Fruit fly (Drosophila melanogaster): ENCODE results near the gene crb.
A peak's percentile ranks its signal among the peaks of the same experiment; 100 is the strongest.

The crb gene

dm6 chr3R:24259278-24260040 is 35.4 kb upstream of the crb start (continued):
- peak; percentile 89 for TF ChIP-seq fd96Cb (tag; optimal IDR thresholded peaks at IDR 0.05)
- TF ChIP-seq CG8089 (GFP tag; optimal IDR thresholded peaks at IDR 0.05): peak; percentile 86
- no peak for TF ChIP-seq Dp (GFP tag; optimal IDR thresholded peaks at IDR 0.05)
- TF ChIP-seq CG9215 (GFP tag; IDR thresholded peaks at IDR 0.05): peak; percentile 72
- TF ChIP-seq CG17802 (tag; optimal IDR thresholded peaks at IDR 0.05): peak; percentile 78
- peak; percentile 91 for TF ChIP-seq otp (GFP tag; IDR thresholded peaks at IDR 0.05)
- TF ChIP-seq CG17361 (GFP tag; IDR thresholded peaks at IDR 0.05): peak; percentile 90; the same call in 2 of the 3 replicates
- TF ChIP-seq CG1792 (GFP tag; optimal IDR thresholded peaks at IDR 0.05): peak; percentile 83
- TF ChIP-seq Med (GFP tag): peak; percentile 99
- TF ChIP-seq danr (GFP tag; IDR thresholded peaks at IDR 0.05): peak; percentile 69
- peak; percentile 47 for TF ChIP-seq sima (GFP tag; optimal IDR thresholded peaks at IDR 0.05)
- peak; percentile 91 for TF ChIP-seq CG31441 (GFP tag; IDR thresholded peaks at IDR 0.05)
- peak; percentile 88 for TF ChIP-seq BtbVII (GFP tag; optimal IDR thresholded peaks at IDR 0.05)
- TF ChIP-seq Camta (GFP tag; optimal IDR thresholded peaks at IDR 0.05): peak; percentile 85
- peak; percentile 91 for TF ChIP-seq ind (GFP tag; optimal IDR thresholded peaks at IDR 0.05)
- peak; percentile 48 for TF ChIP-seq CG15479 (GFP tag; optimal IDR thresholded peaks at IDR 0.05)
- no peak for TF ChIP-seq CG8290 (GFP tag; optimal IDR thresholded peaks at IDR 0.05)
- peak; percentile 52 to 98 for TF ChIP-seq CG8290 (tag; optimal IDR thresholded peaks at IDR 0.05)
- peak; percentile 45 for TF ChIP-seq Jarid2 (GFP tag; optimal IDR thresholded peaks at IDR 0.05)
- peak; percentile 16 for TF ChIP-seq Hey (tag; optimal IDR thresholded peaks at IDR 0.05)
- peak; percentile 87 for TF ChIP-seq chn (GFP tag; optimal IDR thresholded peaks at IDR 0.05)
- TF ChIP-seq CG9437 (GFP tag; optimal IDR thresholded peaks at IDR 0.05): peak; percentile 71
- TF ChIP-seq D (optimal IDR thresholded peaks at IDR 0.05): peak; percentile 83
- TF ChIP-seq D (GFP tag; optimal IDR thresholded peaks at IDR 0.05): peak; percentile 87
- TF ChIP-seq PHDP (tag; optimal IDR thresholded peaks at IDR 0.05): peak; percentile 88
- TF ChIP-seq knrl (GFP tag; IDR thresholded peaks at IDR 0.05; ENCODE audit: partially characterized antibody): no peak
- TF ChIP-seq Mes4 (GFP tag; optimal IDR thresholded peaks at IDR 0.05): peak; percentile 75
- peak; percentile 53; the same call in 1 of the 2 replicates for TF ChIP-seq CG10321 (GFP tag; IDR thresholded peaks at IDR 0.05)
- peak; percentile 75 for TF ChIP-seq Hand (GFP tag; optimal IDR thresholded peaks at IDR 0.05)
- TF ChIP-seq chif (GFP tag; optimal IDR thresholded peaks at IDR 0.05): peak; percentile 89 to 91
- TF ChIP-seq slp2 (GFP tag; optimal IDR thresholded peaks at IDR 0.05): peak; percentile 84
- peak; percentile 94 for TF ChIP-seq ci (GFP tag; IDR thresholded peaks at IDR 0.05)
- TF ChIP-seq HmgD (GFP tag; optimal IDR thresholded peaks at IDR 0.05): peak; percentile 49
- peak; percentile 73 for TF ChIP-seq CG13123 (GFP tag; optimal IDR thresholded peaks at IDR 0.05)
- peak; percentile 90 for TF ChIP-seq CG30403 (GFP tag; optimal IDR thresholded peaks at IDR 0.05)
- peak; percentile 74 for TF ChIP-seq psq (GFP tag; optimal IDR thresholded peaks at IDR 0.05)
- TF ChIP-seq CG5953 (GFP tag; IDR thresholded peaks at IDR 0.05): peak; percentile 80
- no peak for TF ChIP-seq zf30C (GFP tag; optimal IDR thresholded peaks at IDR 0.05)
- TF ChIP-seq CG16813 (GFP tag; IDR thresholded peaks at IDR 0.05; ENCODE audit: partially characterized antibody): no peak
- no peak for TF ChIP-seq br (optimal IDR thresholded peaks at IDR 0.05)
- TF ChIP-seq gsb-n (tag; optimal IDR thresholded peaks at IDR 0.05): peak; percentile 84
- peak in 1 of 2 experiments; percentile 44 for TF ChIP-seq insv (GFP tag; optimal IDR thresholded peaks at IDR 0.05)
- TF ChIP-seq CG8388 (GFP tag; optimal IDR thresholded peaks at IDR 0.05): peak; percentile 85
- peak; percentile 75 for TF ChIP-seq dm (GFP tag; optimal IDR thresholded peaks at IDR 0.05)
- TF ChIP-seq onecut (GFP tag; IDR thresholded peaks at IDR 0.05): peak; percentile 81
- peak; percentile 77 for TF ChIP-seq Asciz (GFP tag; optimal IDR thresholded peaks at IDR 0.05)
- TF ChIP-seq CG11504 (tag; optimal IDR thresholded peaks at IDR 0.05): peak; percentile 91
- peak; percentile 89 for TF ChIP-seq CG10147 (GFP tag; optimal IDR thresholded peaks at IDR 0.05)
- TF ChIP-seq CG17328 (GFP tag; IDR thresholded peaks at IDR 0.05): peak; percentile 92
- TF ChIP-seq cato (GFP tag; optimal IDR thresholded peaks at IDR 0.05; ENCODE audit: borderline replicate concordance): peak; percentile 68

Measured in whole organism, embryonic.